Worm (Caenorhabditis elegans) whole organism, mixed stage, embryonic: ENCODE results near the gene glr-2.
A peak's percentile ranks its signal among the peaks of the same experiment; 100 is the strongest.

Experiments used
- M03D4.4 ChIP-seq: sonication (generic microtip); optimal IDR thresholded peaks from 2 replicates; lab custom pipeline; 2017; ENCODE audit warnings: mild to moderate bottlenecking, missing genetic modification characterization, missing compliant biosample characterization
- blmp-1 ChIP-seq: fragments of 150-350 bp; optimal IDR thresholded peaks from 2 replicates; lab custom pipeline; 2014; ENCODE audit warnings: missing biosample characterization, missing genetic modification characterization
- ceh-39 ChIP-seq: fragments of 150-350 bp; optimal IDR thresholded peaks from 2 replicates; lab custom pipeline; 2014; ENCODE audit warnings: missing biosample characterization, missing genetic modification characterization
- ceh-43 ChIP-seq: fragments of 200-800 bp; sonication (Bioruptor generic); optimal IDR thresholded peaks from 2 replicates; lab custom pipeline; 2018; ENCODE audit warnings: mild to moderate bottlenecking, missing genetic modification characterization, moderate library complexity, missing compliant biosample characterization
- ceh-83 ChIP-seq: fragments of 200-800 bp; sonication (Bioruptor generic); optimal IDR thresholded peaks from 2 replicates; lab custom pipeline; 2018; ENCODE audit warnings: mild to moderate bottlenecking, missing genetic modification characterization, missing compliant biosample characterization
- ces-1 ChIP-seq: fragments of 150-350 bp; optimal IDR thresholded peaks from 2 replicates; lab custom pipeline; 2014; ENCODE audit warnings: missing biosample characterization, missing genetic modification reagents, missing genetic modification characterization
- cnd-1 ChIP-seq: fragments of 200-800 bp; sonication (Bioruptor generic); optimal IDR thresholded peaks from 2 replicates; lab custom pipeline; 2018; ENCODE audit warnings: mild to moderate bottlenecking, missing genetic modification characterization, missing compliant biosample characterization
- drap-1 ChIP-seq: fragments of 200-800 bp; sonication (Bioruptor generic); optimal IDR thresholded peaks from 3 replicates; lab custom pipeline; 2018; ENCODE audit warnings: mild to moderate bottlenecking, missing genetic modification characterization, missing compliant biosample characterization
- elt-3 ChIP-seq: fragments of 150-350 bp; optimal IDR thresholded peaks from 2 replicates; lab custom pipeline; 2014; ENCODE audit warnings: missing biosample characterization, missing genetic modification characterization
- flh-1 ChIP-seq: fragments of 200-800 bp; sonication (Bioruptor generic); optimal IDR thresholded peaks from 2 replicates; lab custom pipeline; 2018; ENCODE audit warnings: mild to moderate bottlenecking, missing genetic modification characterization, moderate library complexity, missing compliant biosample characterization
- ham-2 ChIP-seq: fragments of 200-800 bp; sonication (Bioruptor generic); optimal IDR thresholded peaks from 2 replicates; lab custom pipeline; 2018; ENCODE audit warnings: mild to moderate bottlenecking, missing genetic modification characterization, missing compliant biosample characterization
- hlh-1 ChIP-seq: fragments of 150-350 bp; optimal IDR thresholded peaks from 2 replicates; lab custom pipeline; 2014; ENCODE audit warnings: missing biosample characterization, missing genetic modification reagents, missing genetic modification characterization
- lin-13 ChIP-seq: fragments of 150-350 bp; optimal IDR thresholded peaks from 2 replicates; lab custom pipeline; 2014; ENCODE audit warnings: missing biosample characterization, missing genetic modification characterization
- lin-32 ChIP-seq: fragments of 200-800 bp; sonication (Bioruptor generic); optimal IDR thresholded peaks from 2 replicates; lab custom pipeline; 2018; ENCODE audit warnings: mild to moderate bottlenecking, missing genetic modification characterization, missing compliant biosample characterization
- lsy-2 ChIP-seq: fragments of 150-350 bp; optimal IDR thresholded peaks from 2 replicates; lab custom pipeline; 2014; ENCODE audit warnings: missing biosample characterization, missing genetic modification characterization
- mab-5 ChIP-seq: fragments of 150-350 bp; optimal IDR thresholded peaks from 2 replicates; lab custom pipeline; 2014; ENCODE audit warnings: missing biosample characterization, missing genetic modification characterization
- mep-1 ChIP-seq: fragments of 150-350 bp; optimal IDR thresholded peaks from 2 replicates; lab custom pipeline; 2017; ENCODE audit warnings: missing biosample characterization, missing genetic modification reagents, missing genetic modification characterization, inconsistent platforms
- mls-2 ChIP-seq: sonication (generic microtip); optimal IDR thresholded peaks from 2 replicates; lab custom pipeline; 2016; ENCODE audit warnings: mild to moderate bottlenecking, missing genetic modification characterization, moderate library complexity, missing compliant biosample characterization
- nhr-12 ChIP-seq: fragments of 150-350 bp; optimal IDR thresholded peaks from 2 replicates; lab custom pipeline; 2014; ENCODE audit warnings: missing biosample characterization, missing genetic modification characterization
- nhr-2 ChIP-seq: fragments of 150-350 bp; optimal IDR thresholded peaks from 2 replicates; lab custom pipeline; 2014; ENCODE audit warnings: missing biosample characterization, missing genetic modification characterization
- nhr-237 ChIP-seq: fragments of 150-350 bp; optimal IDR thresholded peaks from 2 replicates; lab custom pipeline; 2014; ENCODE audit warnings: missing biosample characterization, missing genetic modification characterization
- pha-4 ChIP-seq: fragments of 150-350 bp; optimal IDR thresholded peaks from 2 replicates; lab custom pipeline; 2018; ENCODE audit warnings: missing biosample characterization, missing genetic modification reagents, missing genetic modification characterization
- snpc-4 ChIP-seq: fragments of 150-350 bp; optimal IDR thresholded peaks from 2 replicates; lab custom pipeline; 2014; ENCODE audit warnings: missing biosample characterization, missing genetic modification characterization
- sptf-1 ChIP-seq: sonication (generic microtip); optimal IDR thresholded peaks from 2 replicates; lab custom pipeline; 2017; ENCODE audit warnings: mild to moderate bottlenecking, missing genetic modification characterization, moderate library complexity, missing compliant biosample characterization
- tbx-8 ChIP-seq: fragments of 200-800 bp; sonication (Bioruptor generic); optimal IDR thresholded peaks from 2 replicates; lab custom pipeline; 2018; ENCODE audit warnings: mild to moderate bottlenecking, missing genetic modification characterization, moderate library complexity, missing compliant biosample characterization
- unc-120 ChIP-seq: sonication (generic microtip); optimal IDR thresholded peaks from 2 replicates; lab custom pipeline; 2017; ENCODE audit warnings: missing genetic modification characterization, missing compliant biosample characterization; ENCODE audit not compliant: poor library complexity, severe bottlenecking
- unc-39 ChIP-seq: fragments of 150-350 bp; optimal IDR thresholded peaks from 2 replicates; lab custom pipeline; 2014; ENCODE audit warnings: missing biosample characterization, missing genetic modification characterization
- unc-62 ChIP-seq: fragments of 150-350 bp; optimal IDR thresholded peaks from 2 replicates; lab custom pipeline; 2014; ENCODE audit warnings: missing biosample characterization, missing genetic modification reagents, missing genetic modification characterization
- zip-8 ChIP-seq: fragments of 150-350 bp; optimal IDR thresholded peaks from 2 replicates; lab custom pipeline; 2014; ENCODE audit warnings: missing biosample characterization, missing genetic modification characterization
- ztf-11 ChIP-seq: fragments of 150-350 bp; optimal IDR thresholded peaks from 2 replicates; lab custom pipeline; 2014; ENCODE audit warnings: missing biosample characterization, missing genetic modification characterization

The glr-2 gene

DNA sequence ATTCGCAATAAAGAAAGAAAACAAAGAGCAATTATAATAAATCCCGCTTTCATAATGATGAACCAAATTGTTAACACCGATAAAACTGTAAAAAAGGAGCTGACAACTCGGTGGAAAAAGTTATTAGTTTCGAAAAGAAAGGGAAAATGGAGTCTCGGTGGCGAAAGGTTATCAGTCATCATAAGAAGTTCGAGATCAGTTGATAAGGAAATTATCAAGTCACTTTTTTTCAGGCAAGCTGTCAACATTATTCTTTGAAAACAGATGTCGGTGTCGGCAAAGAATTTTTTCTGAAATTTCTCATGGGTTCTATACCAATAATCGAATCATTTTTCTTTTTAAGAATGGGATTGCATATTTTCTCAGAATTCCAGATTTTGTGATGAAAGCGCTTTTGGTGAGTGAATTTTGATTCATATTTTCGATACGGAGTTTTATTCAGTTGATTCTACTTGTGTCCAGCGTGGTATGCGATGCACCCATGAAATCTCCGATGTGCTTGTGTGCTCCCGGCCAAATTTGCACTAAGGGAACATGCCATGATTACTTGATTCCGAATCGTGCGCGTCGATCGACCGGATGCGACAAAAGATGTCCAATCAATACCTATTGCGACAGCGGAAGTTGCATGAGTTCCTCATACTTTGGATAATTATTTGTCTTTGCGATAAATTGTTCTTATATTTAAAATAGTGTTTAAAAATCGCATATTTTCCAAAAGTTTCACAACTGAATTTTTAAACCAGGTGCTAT is 43.7 kb upstream of the glr-2 start, which contains the start of the genes F37C12.21 and F37C12.10:
F37C12.21 (plus strand) TSS at position 58 of the 753 bp plus-strand sequence.
F37C12.10 (minus strand) TSS at position 85 of the 753 bp plus-strand sequence.
- TF ChIP-seq mls-2 (tag; lab: Kevin White, UChicago), result no peak

DNA sequence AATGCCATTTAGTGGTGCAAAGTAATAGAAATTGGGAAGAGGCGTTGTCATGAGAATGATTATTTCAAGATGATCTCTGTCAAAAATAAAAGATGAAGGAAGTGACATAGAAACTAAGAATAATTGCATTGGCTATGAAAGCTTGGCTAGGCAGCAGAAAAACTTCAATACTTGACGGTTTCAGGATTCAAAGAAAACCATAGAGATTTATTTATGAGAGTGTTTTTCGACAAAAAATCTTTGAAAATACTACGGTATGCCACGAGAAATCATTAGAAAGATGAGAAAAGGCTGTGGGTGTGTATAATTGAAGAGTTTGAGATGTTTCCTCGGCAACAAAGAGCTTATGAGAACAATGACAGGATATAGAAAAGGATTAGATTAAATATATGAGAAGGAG is 40.7 kb upstream of the glr-2 start, which contains the start of gene F37C12.14:
F37C12.14 (minus strand) TSS at position 101 of the 400 bp plus-strand sequence.
- TF ChIP-seq M03D4.4 (tag; lab: Kevin White, UChicago) (no peak), elt-3 (tag; lab: Kevin White, UChicago) (no peak)

DNA sequence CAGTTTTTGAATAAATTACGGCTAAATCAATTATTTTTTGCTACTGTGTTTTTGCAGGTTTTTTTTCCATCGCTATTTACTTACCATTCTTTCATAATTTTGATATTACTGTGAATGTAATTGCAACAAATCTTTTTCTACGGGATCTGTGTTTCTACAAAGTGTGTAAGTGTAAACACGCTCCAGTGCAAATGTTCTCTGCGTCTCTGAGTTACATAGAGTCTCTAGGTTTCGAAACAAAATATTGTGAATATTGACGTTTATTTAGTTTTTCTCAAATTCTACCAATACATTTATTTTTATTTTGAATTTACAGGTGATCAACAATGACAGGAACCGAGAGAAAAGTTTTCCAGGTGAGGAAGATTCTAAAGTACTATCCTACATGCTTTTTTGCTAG is 39.3 kb upstream of the glr-2 start, which contains the start of gene yju-2:
yju-2 (plus strand) TSS at position 315 of the 400 bp plus-strand sequence.
- TF ChIP-seq ham-2 (GFP tag; lab: Kevin White, UChicago) (no peak), nhr-237 (tag; lab: Kevin White, UChicago) (peak; percentile 47), ceh-39 (peak; percentile 24), pha-4 (tag; lab: Kevin White, UChicago) (peak; percentile 82), mls-2 (tag; lab: Kevin White, UChicago) (no peak), ces-1 (GFP tag; lab: Kevin White, UChicago) (peak; percentile 69), sptf-1 (tag; lab: Kevin White, UChicago) (peak; percentile 4), lsy-2 (tag; lab: Kevin White, UChicago) (peak; percentile 70)

DNA sequence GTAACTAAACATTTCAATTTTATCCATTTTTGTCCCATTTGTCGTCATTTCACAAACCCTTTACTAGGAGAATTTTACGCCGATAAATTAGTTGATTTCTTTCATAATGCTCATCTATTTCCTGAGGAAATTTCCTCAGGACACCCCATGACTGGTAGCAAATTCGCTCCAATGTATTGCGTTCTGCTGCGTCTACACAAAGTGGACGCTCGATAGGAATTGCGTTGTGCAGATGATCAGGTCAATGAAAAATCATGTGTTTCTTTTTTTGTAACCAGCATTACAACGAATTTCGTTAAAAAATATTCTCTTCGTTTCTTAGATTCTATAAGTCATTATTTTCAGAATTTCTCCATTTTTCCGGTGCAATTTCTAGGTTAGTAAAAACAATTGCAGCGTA is 37.1 kb upstream of the glr-2 start, which contains the start of gene epg-4:
epg-4 (plus strand) TSS at position 346 of the 400 bp plus-strand sequence.
- peak; percentile 41 for TF ChIP-seq sptf-1 (tag; lab: Kevin White, UChicago)
- TF ChIP-seq tbx-8, result no peak
- TF ChIP-seq hlh-1 (tag; lab: Kevin White, UChicago), result peak; percentile 8
- TF ChIP-seq mep-1, result peak; percentile 67
- peak; percentile 7 for TF ChIP-seq lsy-2 (tag; lab: Kevin White, UChicago)
- no peak for TF ChIP-seq drap-1 (GFP tag; lab: Kevin White, UChicago)
- peak; percentile 12 for TF ChIP-seq mls-2 (tag; lab: Kevin White, UChicago)
- TF ChIP-seq, all 35 proteins: peak for 5

DNA sequence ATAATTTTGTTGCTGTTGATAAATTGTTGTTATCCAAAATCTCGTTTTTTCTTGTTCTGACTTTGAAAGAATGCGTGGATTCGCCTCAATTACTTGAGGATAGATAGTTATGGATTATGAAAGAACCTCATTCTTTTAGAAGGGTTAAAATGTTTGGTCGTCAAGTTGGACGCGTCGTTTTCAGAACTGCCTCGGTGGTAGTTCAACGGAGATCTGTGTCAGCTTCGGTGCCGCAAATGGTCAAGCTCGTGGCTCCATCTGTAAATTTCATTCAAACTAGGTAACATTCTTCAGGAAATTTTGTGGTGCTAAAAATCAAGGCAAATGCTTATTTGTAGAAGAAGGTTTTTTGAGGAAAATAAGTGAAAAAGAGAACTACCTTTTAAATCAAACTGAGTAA is 35.9 kb upstream of the glr-2 start, which contains the start of gene ndab-2:
ndab-2 (plus strand) TSS at position 140 of the 400 bp plus-strand sequence.
- TF ChIP-seq snpc-4 (tag; lab: Kevin White, UChicago) (no peak), cnd-1 (no peak), tbx-8 (no peak), unc-39 (tag; lab: Kevin White, UChicago) (no peak), lin-32 (GFP tag; lab: Kevin White, UChicago) (no peak), ztf-11 (no peak), mep-1 (no peak), flh-1 (GFP tag; lab: Kevin White, UChicago) (no peak), ceh-43 (GFP tag; lab: Kevin White, UChicago) (no peak), mab-5 (tag; lab: Kevin White, UChicago) (no peak), elt-3 (tag; lab: Kevin White, UChicago) (no peak), drap-1 (GFP tag; lab: Kevin White, UChicago) (no peak), unc-120 (no peak), unc-62 (GFP tag; lab: Kevin White, UChicago) (no peak), zip-8 (tag; lab: Kevin White, UChicago) (no peak)

DNA sequence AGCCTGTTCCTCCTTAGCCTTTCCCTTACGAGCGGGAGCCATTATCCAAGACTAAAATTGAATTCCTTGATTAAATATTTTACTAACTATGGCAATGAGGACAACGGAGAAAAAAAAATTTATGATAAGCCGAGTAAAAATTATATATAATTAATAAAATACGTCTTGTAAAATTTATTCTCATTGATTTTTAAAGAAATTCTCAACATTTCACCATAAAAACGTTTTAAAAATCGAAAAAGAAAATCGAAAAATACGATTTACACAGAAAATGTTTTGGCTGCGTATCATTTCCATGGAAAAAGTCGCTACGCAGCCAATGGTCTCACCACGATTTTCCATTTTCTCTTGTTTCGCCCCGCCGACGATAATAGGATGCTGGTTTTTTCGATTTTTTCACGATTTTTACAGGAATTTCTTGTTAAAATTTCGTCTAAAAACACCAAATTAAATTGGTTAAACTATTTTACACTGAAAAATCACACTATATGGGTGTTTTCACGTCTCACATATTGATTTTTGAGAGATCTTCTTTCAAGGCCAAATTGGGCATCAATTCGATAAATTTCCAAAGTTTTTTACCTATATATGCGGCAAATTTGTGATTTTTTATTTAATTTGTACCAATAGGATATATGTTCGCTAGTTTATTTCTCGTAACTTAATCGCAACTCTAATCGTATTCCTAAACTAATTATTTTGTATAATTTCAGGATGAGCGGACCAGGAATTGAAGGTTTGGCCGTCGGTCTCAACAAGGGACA is 35.0 kb upstream of the glr-2 start, which contains the start of the genes rps-14 and rpl-36:
rps-14 (minus strand) TSS at position 51 of the 764 bp plus-strand sequence.
rpl-36 (plus strand) TSS at position 714 of the 764 bp plus-strand sequence.
- peak; percentile 15 for TF ChIP-seq blmp-1
- peak; percentile 86 for TF ChIP-seq lsy-2 (tag; lab: Kevin White, UChicago)
- TF ChIP-seq drap-1 (GFP tag; lab: Kevin White, UChicago), result no peak
- TF ChIP-seq ztf-11, result no peak
- no peak for TF ChIP-seq ceh-83 (GFP tag; lab: Kevin White, UChicago)
- peak; percentile 86 for TF ChIP-seq pha-4 (tag; lab: Kevin White, UChicago)
- TF ChIP-seq ceh-39, result peak; percentile 76
- TF ChIP-seq ces-1 (GFP tag; lab: Kevin White, UChicago), result peak; percentile 41
- TF ChIP-seq lin-13 (tag; lab: Kevin White, UChicago), result peak; percentile 87
- no peak for TF ChIP-seq flh-1 (GFP tag; lab: Kevin White, UChicago)
- peak; percentile 92 for TF ChIP-seq nhr-237 (tag; lab: Kevin White, UChicago)
- TF ChIP-seq sptf-1 (tag; lab: Kevin White, UChicago), result peak; percentile 57
- TF ChIP-seq mep-1, result peak; percentile 91
- peak; percentile 16 for TF ChIP-seq nhr-2
- TF ChIP-seq nhr-12 (tag; lab: Kevin White, UChicago), result no peak
- TF ChIP-seq M03D4.4 (tag; lab: Kevin White, UChicago), result peak; percentile 66
- TF ChIP-seq cnd-1, result no peak
- TF ChIP-seq hlh-1 (tag; lab: Kevin White, UChicago), result peak; percentile 4
- TF ChIP-seq zip-8 (tag; lab: Kevin White, UChicago), result no peak
